Worm (Caenorhabditis elegans) whole organism, midembryonic: ENCODE results near the gene ZK1307.3.

ENCODE experiments used
- T22C8.4 ChIP-seq: fragments of 200-800 bp; sonication (Bioruptor generic); IDR thresholded peaks from 2 replicates; pipeline ENCODE4 v1.3.6; 2022; ENCODE audit warnings: missing genetic modification characterization, missing compliant biosample characterization
- cog-1 ChIP-seq: sonication (generic microtip); optimal IDR thresholded peaks from 2 replicates; lab custom pipeline; 2016; ENCODE audit warnings: missing genetic modification characterization, missing compliant biosample characterization
- flt-1 ChIP-seq: fragments of 200-800 bp; sonication (Bioruptor generic); IDR thresholded peaks from 2 replicates; pipeline ENCODE4 v1.3.6; 2022; ENCODE audit warnings: missing genetic modification characterization, missing compliant biosample characterization
- klf-2 ChIP-seq: fragments of 200-800 bp; sonication (Bioruptor generic); conservative IDR thresholded peaks from 2 replicates; pipeline ENCODE4 v1.3.6; 2022; ENCODE audit warnings: missing genetic modification reagents, missing genetic modification characterization, missing compliant biosample characterization
- med-1 ChIP-seq: sonication (generic microtip); optimal IDR thresholded peaks from 2 replicates; lab custom pipeline; 2017; ENCODE audit warnings: missing genetic modification characterization, mild to moderate bottlenecking, missing compliant biosample characterization, antibody characterized with exemption, missing genetic modification reagents; ENCODE audit not compliant: insufficient read depth
- ref-1 ChIP-seq: fragments of 200-800 bp; sonication (Bioruptor generic); conservative IDR thresholded peaks from 2 replicates; pipeline ENCODE4 v1.3.6; 2022; ENCODE audit warnings: missing genetic modification reagents, missing genetic modification characterization, missing compliant biosample characterization
- tab-1 ChIP-seq: fragments of 200-800 bp; sonication (Bioruptor generic); IDR thresholded peaks from 2 replicates; pipeline ENCODE4 v1.3.6; 2022; ENCODE audit warnings: missing genetic modification characterization, missing compliant biosample characterization
- ztf-23 ChIP-seq: fragments of 200-800 bp; sonication (Bioruptor generic); IDR thresholded peaks from 2 replicates; pipeline ENCODE4 v1.3.6; 2022; ENCODE audit warnings: missing genetic modification reagents, missing genetic modification characterization, missing compliant biosample characterization
- ztf-29 ChIP-seq: fragments of 200-800 bp; sonication (Bioruptor generic); IDR thresholded peaks from 2 replicates; pipeline ENCODE4 v1.3.6; 2022; ENCODE audit warnings: missing genetic modification reagents, missing genetic modification characterization, missing compliant biosample characterization

The ZK1307.3 gene

ce11 chrII:9619402-9619862 is 33.4 kb downstream of the ZK1307.3 start:
- TF ChIP-seq ztf-23 (GFP tag; lab: Robert Waterston, UW) (0 out of 2 replicates have a peak, but pooled peaks have one; percentile 44), cog-1 (peak; percentile 72), ref-1 (GFP tag; lab: Robert Waterston, UW) (no peak), tab-1 (GFP tag; lab: Robert Waterston, UW) (no peak), T22C8.4 (GFP tag; lab: Robert Waterston, UW) (0 out of 2 replicates have a peak, but pooled peaks have one; percentile 27), klf-2 (no peak), med-1 (GFP tag; lab: Kevin White, UChicago) (no peak), flt-1 (GFP tag; lab: Robert Waterston, UW) (peak; percentile 50; the same call in 1 of the 2 replicates)

- TF ChIP-seq T22C8.4 (GFP tag; lab: Robert Waterston, UW) (no peak), med-1 (GFP tag; lab: Kevin White, UChicago) (no peak), cog-1 (no peak), ztf-23 (GFP tag; lab: Robert Waterston, UW) (no peak), ref-1 (GFP tag; lab: Robert Waterston, UW) (no peak), flt-1 (GFP tag; lab: Robert Waterston, UW) (no peak), ztf-29 (no peak), klf-2 (no peak), tab-1 (GFP tag; lab: Robert Waterston, UW) (no peak)
These were observed 34.1 kb downstream of the ZK1307.3 start for ce11 chrII:9618759-9619158.

- TF ChIP-seq ztf-29 (no peak), ztf-23 (GFP tag; lab: Robert Waterston, UW) (no peak), cog-1 (no peak), flt-1 (GFP tag; lab: Robert Waterston, UW) (no peak), klf-2 (no peak), T22C8.4 (GFP tag; lab: Robert Waterston, UW) (no peak), tab-1 (GFP tag; lab: Robert Waterston, UW) (no peak), ref-1 (GFP tag; lab: Robert Waterston, UW) (no peak), med-1 (GFP tag; lab: Kevin White, UChicago) (no peak)
These were observed 34.9 kb downstream of the ZK1307.3 start for ce11 chrII:9617902-9618245.

- TF ChIP-seq T22C8.4 (GFP tag; lab: Robert Waterston, UW) = 0 out of 2 replicates have a peak, but pooled peaks have one; percentile 37
- no peak for TF ChIP-seq ztf-29
These were observed 35.5 kb downstream of the ZK1307.3 start, which contains the start of gene hal-3 for ce11 chrII:9617039-9617901. hal-3 (minus strand) TSS chrII:9617125.

ce11 chrII:9614728-9615127 is 38.1 kb downstream of the ZK1307.3 start, which contains the start of gene hlh-6:
hlh-6 (minus strand) TSS chrII:9614828.
- no peak for TF ChIP-seq tab-1 (GFP tag; lab: Robert Waterston, UW)
- TF ChIP-seq cog-1 = no peak
- TF ChIP-seq klf-2 = no peak
- no peak for TF ChIP-seq ztf-23 (GFP tag; lab: Robert Waterston, UW)
- TF ChIP-seq med-1 (GFP tag; lab: Kevin White, UChicago) = no peak
- no peak for TF ChIP-seq T22C8.4 (GFP tag; lab: Robert Waterston, UW)
- no peak for TF ChIP-seq ztf-29
- TF ChIP-seq ref-1 (GFP tag; lab: Robert Waterston, UW) = no peak
- TF ChIP-seq flt-1 (GFP tag; lab: Robert Waterston, UW) = no peak

ce11 chrII:9611347-9611923 is 41.4 kb downstream of the ZK1307.3 start, which contains the start of the genes T15H9.5 and T15H9.4:
T15H9.5 (minus strand) TSS chrII:9611447.
T15H9.4 (plus strand) TSS chrII:9611873.
- TF ChIP-seq ztf-23 (GFP tag; lab: Robert Waterston, UW) = no peak
- TF ChIP-seq cog-1 = no peak
- no peak for TF ChIP-seq flt-1 (GFP tag; lab: Robert Waterston, UW)
- no peak for TF ChIP-seq T22C8.4 (GFP tag; lab: Robert Waterston, UW)
- TF ChIP-seq ref-1 (GFP tag; lab: Robert Waterston, UW) = no peak
- TF ChIP-seq tab-1 (GFP tag; lab: Robert Waterston, UW) = no peak
- TF ChIP-seq ztf-29 = no peak
- no peak for TF ChIP-seq med-1 (GFP tag; lab: Kevin White, UChicago)
- TF ChIP-seq klf-2 = no peak

- no peak for TF ChIP-seq tab-1 (GFP tag; lab: Robert Waterston, UW)
- TF ChIP-seq ref-1 (GFP tag; lab: Robert Waterston, UW) = no peak
- TF ChIP-seq med-1 (GFP tag; lab: Kevin White, UChicago) = no peak
- TF ChIP-seq cog-1 = no peak
- no peak for TF ChIP-seq ztf-23 (GFP tag; lab: Robert Waterston, UW)
- no peak for TF ChIP-seq klf-2
- TF ChIP-seq T22C8.4 (GFP tag; lab: Robert Waterston, UW) = no peak
- TF ChIP-seq flt-1 (GFP tag; lab: Robert Waterston, UW) = no peak
- TF ChIP-seq ztf-29 = no peak
These were observed 43.5 kb downstream of the ZK1307.3 start, which contains the start of gene pap-2 for ce11 chrII:9609296-9609695. pap-2 (minus strand) TSS chrII:9609396.

ce11 chrII:9607137-9607536 is 45.7 kb downstream of the ZK1307.3 start:
- TF ChIP-seq cog-1 (no peak), ztf-29 (no peak), flt-1 (GFP tag; lab: Robert Waterston, UW) (no peak), ref-1 (GFP tag; lab: Robert Waterston, UW) (no peak), tab-1 (GFP tag; lab: Robert Waterston, UW) (no peak), ztf-23 (GFP tag; lab: Robert Waterston, UW) (no peak), med-1 (GFP tag; lab: Kevin White, UChicago) (no peak), T22C8.4 (GFP tag; lab: Robert Waterston, UW) (no peak), klf-2 (no peak)
